Fruit fly (Drosophila melanogaster): ENCODE measurements around the gene CG31908.

DNA sequence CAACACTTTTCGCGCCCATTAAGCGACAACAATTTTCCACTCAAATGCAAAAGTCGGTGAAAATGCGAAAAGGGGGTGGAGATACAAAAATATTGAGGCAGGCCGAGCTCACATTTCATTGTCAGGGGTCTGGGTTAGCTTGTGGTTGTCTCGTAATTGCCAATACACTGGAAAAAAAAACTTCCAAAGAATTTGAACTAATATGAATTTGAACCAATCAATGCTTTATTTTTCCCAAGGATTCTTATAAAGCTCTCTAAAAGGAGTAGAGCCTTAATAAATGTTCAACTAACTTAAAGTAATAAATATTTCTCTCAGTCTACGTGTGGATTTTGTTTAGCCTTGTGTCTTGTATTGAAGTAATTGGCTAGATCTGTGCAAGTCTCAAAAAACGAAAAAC, 45.8 kb upstream of the CG31908 start:
- peak; percentile 46 for TF ChIP-seq CG17806 (tag; optimal IDR thresholded peaks at IDR 0.05)
- peak; percentile 39 for TF ChIP-seq CG9948 (tag; optimal IDR thresholded peaks at IDR 0.05)
- peak; percentile 17 for TF ChIP-seq CG15710 (tag; optimal IDR thresholded peaks at IDR 0.05)
- no peak for TF ChIP-seq CG34367 (tag; optimal IDR thresholded peaks at IDR 0.05)
- TF ChIP-seq CG13204 (GFP tag; optimal IDR thresholded peaks at IDR 0.05), result no peak
- no peak for TF ChIP-seq CG12605 (GFP tag; IDR thresholded peaks at IDR 0.05)
- TF ChIP-seq Pif1A (GFP tag; optimal IDR thresholded peaks at IDR 0.05), result peak; percentile 58
- TF ChIP-seq Snoo (tag; optimal IDR thresholded peaks at IDR 0.05), result no peak
- TF ChIP-seq EcR (GFP tag; optimal IDR thresholded peaks at IDR 0.05), result no peak
- TF ChIP-seq rn (GFP tag; IDR thresholded peaks at IDR 0.05), result no peak
- TF ChIP-seq CG8159 (tag; optimal IDR thresholded peaks at IDR 0.05), result peak; percentile 52
- TF ChIP-seq CG32121 (GFP tag; IDR thresholded peaks at IDR 0.05), result peak; percentile 69
- no peak for TF ChIP-seq Pif1B (GFP tag; optimal IDR thresholded peaks at IDR 0.05)
- TF ChIP-seq CG8301 (tag; optimal IDR thresholded peaks at IDR 0.05), result peak; percentile 68

Measured in whole organism, pupa.